Worm (Caenorhabditis elegans) whole organism, late embryonic: ENCODE results near the gene mig-18.

ENCODE experiments used
- ceh-14 ChIP-seq: sonication (generic microtip); optimal IDR thresholded peaks from 2 replicates; lab custom pipeline; 2016; ENCODE audit warnings: missing genotype, missing genetic modification characterization, missing compliant biosample characterization
- elt-2 ChIP-seq: sonication (generic microtip); optimal IDR thresholded peaks from 2 replicates; lab custom pipeline; 2016; ENCODE audit warnings: missing genetic modification reagents, missing genetic modification characterization, missing compliant biosample characterization
- gmeb-2 ChIP-seq: sonication (generic microtip); optimal IDR thresholded peaks from 2 replicates; lab custom pipeline; 2016; ENCODE audit warnings: missing genetic modification characterization, inconsistent platforms, missing compliant biosample characterization
- pat-9 ChIP-seq: fragments of 200-800 bp; sonication (Bioruptor generic); optimal IDR thresholded peaks from 2 replicates; lab custom pipeline; 2018; ENCODE audit warnings: mild to moderate bottlenecking, missing genetic modification characterization, moderate library complexity, missing compliant biosample characterization

DNA sequence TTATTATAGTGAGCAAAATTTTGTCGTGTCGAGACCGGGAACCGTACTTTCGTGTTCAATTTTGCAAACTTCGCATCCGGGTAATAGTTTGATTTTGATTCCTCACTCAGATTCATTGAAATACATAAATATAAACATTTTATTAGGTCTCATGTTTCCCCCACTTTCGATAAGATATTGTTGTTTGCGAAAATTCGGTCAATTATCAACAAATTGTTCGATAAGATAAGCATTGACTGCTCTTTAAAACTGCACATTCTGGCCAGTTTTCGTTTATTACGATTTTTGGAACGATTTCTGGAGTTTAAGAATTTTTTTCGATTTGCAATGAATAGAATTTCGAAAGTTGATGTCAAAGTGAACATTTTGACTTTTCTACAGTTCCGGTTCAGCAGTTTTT is 14.4 kb upstream of the mig-18 start:
- TF ChIP-seq gmeb-2 (no peak), elt-2 (peak; percentile 92), pat-9 (tag; lab: Kevin White, UChicago) (no peak), ceh-14 (tag; lab: Kevin White, UChicago) (no peak)
